Worm (Caenorhabditis elegans) whole organism, L4 larva: ENCODE data around the gene F11C1.7.
A peak's percentile ranks its signal among the peaks of the same experiment; 100 is the strongest.

Experiments
- F49E8.2 ChIP-seq: sonication (generic microtip); optimal IDR thresholded peaks from 2 replicates; lab custom pipeline; 2016; ENCODE audit warnings: missing compliant biosample characterization, mild to moderate bottlenecking, missing genetic modification characterization, borderline replicate concordance
- R02D3.7 ChIP-seq: fragments of 150-350 bp; sonication (generic microtip); optimal IDR thresholded peaks from 3 replicates; lab custom pipeline; 2014; ENCODE audit warnings: missing biosample characterization, missing genetic modification characterization
- T20F7.1 ChIP-seq: fragments of 200-800 bp; sonication (Bioruptor generic); optimal IDR thresholded peaks from 2 replicates; lab custom pipeline; 2018; ENCODE audit warnings: mild to moderate bottlenecking, missing genetic modification characterization, missing compliant biosample characterization
- Y75B8A.6 ChIP-seq: fragments of 200-800 bp; sonication (Bioruptor generic); IDR thresholded peaks from 2 replicates; pipeline ENCODE4 v1.3.6; 2022; ENCODE audit warnings: missing genetic modification reagents, missing genetic modification characterization, missing compliant biosample characterization
- aha-1 ChIP-seq: fragments of 150-350 bp; peaks from one replicate; lab custom pipeline; 2014; ENCODE audit warnings: missing biosample characterization, missing genetic modification characterization
- aly-2 ChIP-seq: sonication (generic microtip); optimal IDR thresholded peaks from 2 replicates; lab custom pipeline; 2018; ENCODE audit warnings: missing biosample characterization, missing genetic modification characterization
- ceh-20 ChIP-seq: fragments of 200-800 bp; sonication (Bioruptor generic); IDR thresholded peaks from 2 replicates; pipeline ENCODE4 v1.3.6; 2022; ENCODE audit warnings: missing genetic modification reagents, missing genetic modification characterization, missing compliant biosample characterization
- ceh-82 ChIP-seq: sonication (generic microtip); optimal IDR thresholded peaks from 2 replicates; lab custom pipeline; 2017; ENCODE audit warnings: missing biosample characterization, missing genetic modification characterization
- ces-1 ChIP-seq: fragments of 150-350 bp; sonication (generic microtip); optimal IDR thresholded peaks from 4 replicates; lab custom pipeline; 2014; ENCODE audit warnings: missing biosample characterization, missing genetic modification reagents, missing genetic modification characterization
- cey-2 ChIP-seq: sonication (generic microtip); optimal IDR thresholded peaks from 3 replicates; lab custom pipeline; 2017; ENCODE audit warnings: missing genetic modification characterization, mild to moderate bottlenecking, missing compliant biosample characterization, antibody characterized with exemption, borderline replicate concordance; ENCODE audit not compliant: insufficient read depth
- daf-16 ChIP-seq, 3 experiments: sonication (generic microtip); optimal IDR thresholded peaks; 2 replicates each; lab custom pipeline; 2016 to 2017; ENCODE audit warnings: missing genetic modification characterization in 3 of 3, missing genetic modification reagents in 3 of 3, mild to moderate bottlenecking in 2 of 3, missing compliant biosample characterization in 2 of 3, missing biosample characterization in 1 of 3, moderate library complexity in 1 of 3
- daf-19 ChIP-seq: fragments of 200-800 bp; sonication (Bioruptor generic); conservative IDR thresholded peaks from 2 replicates; pipeline ENCODE4 v1.3.6; 2022; ENCODE audit warnings: missing genetic modification characterization, missing compliant biosample characterization
- dmd-8 ChIP-seq: fragments of 200-800 bp; sonication (Bioruptor generic); IDR thresholded peaks from 2 replicates; pipeline ENCODE4 v1.3.6; 2022; ENCODE audit warnings: missing genetic modification characterization, missing compliant biosample characterization
- fos-1 ChIP-seq: fragments of 150-350 bp; optimal IDR thresholded peaks from 2 replicates; lab custom pipeline; 2014; ENCODE audit warnings: missing biosample characterization, missing genetic modification characterization
- hif-1 ChIP-seq, 2 experiments: sonication (generic microtip); optimal IDR thresholded peaks; 2 replicates each; lab custom pipeline; 2016 to 2017; ENCODE audit warnings: missing compliant biosample characterization in 2 of 2, missing genetic modification characterization in 2 of 2, missing genetic modification reagents in 2 of 2, missing genotype in 2 of 2, mild to moderate bottlenecking in 1 of 2
- hmg-1.1 ChIP-seq: fragments of 200-800 bp; sonication (Bioruptor generic); IDR thresholded peaks from 2 replicates; pipeline ENCODE4 v1.3.6; 2022; ENCODE audit warnings: missing genetic modification reagents, missing genetic modification characterization, missing compliant biosample characterization
- lim-7 ChIP-seq: fragments of 200-800 bp; sonication (Bioruptor generic); IDR thresholded peaks from 2 replicates; pipeline ENCODE4 v1.3.6; 2022; ENCODE audit warnings: missing genetic modification characterization, missing compliant biosample characterization
- lin-1 ChIP-seq: fragments of 200-800 bp; sonication (Bioruptor generic); IDR thresholded peaks from 2 replicates; pipeline ENCODE4 v1.3.6; 2022; ENCODE audit warnings: missing genetic modification reagents, missing genetic modification characterization, missing compliant biosample characterization
- lir-3 ChIP-seq: sonication (generic microtip); optimal IDR thresholded peaks from 2 replicates; lab custom pipeline; 2016; ENCODE audit warnings: mild to moderate bottlenecking, missing genetic modification characterization, missing compliant biosample characterization
- mdt-29 ChIP-seq: fragments of 200-800 bp; sonication (Bioruptor generic); IDR thresholded peaks from 2 replicates; pipeline ENCODE4 v1.3.6; 2022; ENCODE audit warnings: missing genetic modification reagents, missing genetic modification characterization, missing compliant biosample characterization
- mep-1 ChIP-seq: fragments of 150-350 bp; sonication (generic microtip); optimal IDR thresholded peaks from 3 replicates; lab custom pipeline; 2014; ENCODE audit warnings: missing biosample characterization, missing genetic modification characterization
- mxl-2 ChIP-seq: fragments of 200-800 bp; sonication (Bioruptor generic); conservative IDR thresholded peaks from 2 replicates; pipeline ENCODE4 v1.3.6; 2022; ENCODE audit warnings: missing genetic modification reagents, missing genetic modification characterization, missing compliant biosample characterization
- mxl-3 ChIP-seq: fragments of 200-800 bp; sonication (Bioruptor generic); optimal IDR thresholded peaks from 2 replicates; lab custom pipeline; 2018; ENCODE audit warnings: mild to moderate bottlenecking, missing genetic modification characterization, missing compliant biosample characterization
- nhr-11 ChIP-seq: fragments of 150-350 bp; optimal IDR thresholded peaks from 2 replicates; lab custom pipeline; 2014; ENCODE audit warnings: missing biosample characterization, missing genetic modification characterization
- nhr-237 ChIP-seq: sonication (generic microtip); optimal IDR thresholded peaks from 2 replicates; lab custom pipeline; 2017; ENCODE audit warnings: missing biosample characterization, missing genetic modification characterization
- nhr-25 ChIP-seq: sonication (generic microtip); optimal IDR thresholded peaks from 2 replicates; lab custom pipeline; 2017; ENCODE audit warnings: missing genetic modification characterization, mild to moderate bottlenecking, missing compliant biosample characterization, antibody characterized with exemption, moderate library complexity, borderline replicate concordance; ENCODE audit not compliant: insufficient read depth
- nhr-28 ChIP-seq: fragments of 150-350 bp; optimal IDR thresholded peaks from 2 replicates; lab custom pipeline; 2014; ENCODE audit warnings: missing biosample characterization, missing genetic modification characterization
- nhr-48 ChIP-seq: sonication (generic microtip); optimal IDR thresholded peaks from 2 replicates; lab custom pipeline; 2016; ENCODE audit warnings: mild to moderate bottlenecking, missing genetic modification characterization, missing compliant biosample characterization
- nhr-6 ChIP-seq: fragments of 150-350 bp; optimal IDR thresholded peaks from 2 replicates; lab custom pipeline; 2014; ENCODE audit warnings: missing biosample characterization, missing genetic modification characterization
- nhr-77 ChIP-seq: fragments of 150-350 bp; optimal IDR thresholded peaks from 2 replicates; lab custom pipeline; 2014; ENCODE audit warnings: missing biosample characterization, missing genetic modification characterization
- pqm-1 ChIP-seq: sonication (generic microtip); optimal IDR thresholded peaks from 2 replicates; lab custom pipeline; 2017; ENCODE audit warnings: missing biosample characterization, missing genetic modification characterization
- sdz-12 ChIP-seq: fragments of 200-800 bp; sonication (Bioruptor generic); optimal IDR thresholded peaks from 2 replicates; lab custom pipeline; 2018; ENCODE audit warnings: mild to moderate bottlenecking, missing genetic modification characterization, missing compliant biosample characterization
- set-16 ChIP-seq: fragments of 200-800 bp; sonication (Bioruptor generic); IDR thresholded peaks from 2 replicates; pipeline ENCODE4 v1.3.6; 2022; ENCODE audit warnings: missing genetic modification reagents, missing genetic modification characterization, missing compliant biosample characterization
- skn-1 ChIP-seq: fragments of 150-350 bp; optimal IDR thresholded peaks from 2 replicates; lab custom pipeline; 2014; ENCODE audit warnings: missing biosample characterization, missing genetic modification characterization
- spr-1 ChIP-seq: sonication (generic microtip); optimal IDR thresholded peaks from 2 replicates; lab custom pipeline; 2016; ENCODE audit warnings: mild to moderate bottlenecking, missing genetic modification characterization, missing compliant biosample characterization
- unc-62 ChIP-seq, 3 experiments: fragments of 150-350 bp in 1 of 3; sonication (generic microtip); optimal IDR thresholded peaks in 2 of 3; peaks in 1 of 3; 1 replicate in 1 of 3; 2 replicates in 2 of 3; lab custom pipeline; 2014 to 2017; ENCODE audit warnings: missing biosample characterization in 3 of 3, missing genetic modification characterization in 3 of 3, missing genetic modification reagents in 3 of 3, missing genotype in 1 of 3
- zfp-2 ChIP-seq: sonication (generic microtip); optimal IDR thresholded peaks from 2 replicates; lab custom pipeline; 2016; ENCODE audit warnings: mild to moderate bottlenecking, missing genetic modification characterization, missing compliant biosample characterization
- zip-11 ChIP-seq: fragments of 200-800 bp; sonication (Bioruptor generic); IDR thresholded peaks from 2 replicates; pipeline ENCODE4 v1.3.6; 2022; ENCODE audit warnings: missing genetic modification characterization, missing compliant biosample characterization

Gene F11C1.7

ce11 chrX:13011897-13012296 is 22.8 kb downstream of the F11C1.7 start:
- no peak for TF ChIP-seq lin-1 (GFP tag; lab: Robert Waterston, UW)
- peak in 1 of 2 experiments; percentile 43 for TF ChIP-seq unc-62 (GFP tag; optimal IDR thresholded peaks at IDR 0.05 in 1 of 2; lab: Kevin White, UChicago)
- no peak for TF ChIP-seq unc-62 (tag; optimal IDR thresholded peaks at IDR 0.05; lab: Kevin White, UChicago)
- TF ChIP-seq spr-1: no peak
- TF ChIP-seq ceh-82 (tag; lab: Kevin White, UChicago): no peak

ce11 chrX:13014341-13014740 is 25.2 kb downstream of the F11C1.7 start:
- TF ChIP-seq R02D3.7: no peak
- no peak for TF ChIP-seq F49E8.2 (tag; lab: Kevin White, UChicago)
- peak in 1 of 2 experiments; percentile 81 for TF ChIP-seq unc-62 (GFP tag; optimal IDR thresholded peaks at IDR 0.05 in 1 of 2; lab: Kevin White, UChicago)
- TF ChIP-seq unc-62 (tag; optimal IDR thresholded peaks at IDR 0.05; lab: Kevin White, UChicago): no peak
- peak; percentile 12 for TF ChIP-seq mep-1
- no peak for TF ChIP-seq nhr-11 (tag; lab: Kevin White, UChicago)
- TF ChIP-seq nhr-25 (tag; lab: Kevin White, UChicago): peak; percentile 80
- peak; percentile 33 for TF ChIP-seq nhr-28 (tag; lab: Kevin White, UChicago)

DNA sequence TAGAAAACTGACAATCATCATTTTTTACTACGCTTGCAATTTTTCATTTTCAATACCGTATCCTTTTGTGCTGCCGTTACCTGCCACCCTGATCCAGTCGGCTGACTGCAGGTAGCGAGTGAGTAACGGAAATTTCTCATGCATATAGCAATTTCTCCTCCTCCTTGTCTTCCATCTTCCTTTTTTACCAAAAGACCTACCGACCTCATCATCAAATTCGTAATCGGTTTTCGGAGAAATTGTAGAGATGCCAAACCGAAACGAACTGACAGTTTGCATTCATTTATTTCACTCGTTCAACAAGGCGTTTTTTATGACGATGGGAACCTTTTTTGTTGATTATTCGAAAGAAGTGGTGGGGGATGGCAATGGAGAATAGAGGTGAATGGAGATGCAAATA is 27.1 kb downstream of the F11C1.7 start:
- no peak for TF ChIP-seq Y75B8A.6 (GFP tag; lab: Robert Waterston, UW)
- TF ChIP-seq nhr-25 (tag; lab: Kevin White, UChicago): peak; percentile 14
- TF ChIP-seq nhr-28 (tag; lab: Kevin White, UChicago): no peak
- TF ChIP-seq nhr-237 (tag; lab: Kevin White, UChicago): no peak
- no peak for TF ChIP-seq hmg-1.1 (GFP tag; lab: Robert Waterston, UW)
- peak; percentile 31 for TF ChIP-seq aha-1 (tag; lab: Kevin White, UChicago)

- no peak for TF ChIP-seq F49E8.2 (tag; lab: Kevin White, UChicago)
- no peak for TF ChIP-seq mdt-29 (GFP tag; lab: Robert Waterston, UW)
- TF ChIP-seq, all 104 proteins: peak for 0
Observed at ce11 chrX:13021446-13021845, 32.3 kb downstream of the F11C1.7 start.

- TF ChIP-seq nhr-11 (tag; lab: Kevin White, UChicago): no peak
- no peak for TF ChIP-seq ces-1
- no peak for TF ChIP-seq lim-7
- no peak for TF ChIP-seq lir-3 (tag; lab: Kevin White, UChicago)
- no peak for TF ChIP-seq lin-1 (GFP tag; lab: Robert Waterston, UW)
- TF ChIP-seq aly-2 (tag; lab: Kevin White, UChicago): no peak
- TF ChIP-seq set-16 (GFP tag; lab: Robert Waterston, UW): no peak
- no peak for TF ChIP-seq daf-19 (GFP tag; lab: Robert Waterston, UW)
- TF ChIP-seq skn-1 (tag; lab: Kevin White, UChicago): no peak
- TF ChIP-seq dmd-8: no peak
- TF ChIP-seq aha-1 (tag; lab: Kevin White, UChicago): no peak
- no peak for TF ChIP-seq zip-11 (GFP tag; lab: Robert Waterston, UW)
- no peak for TF ChIP-seq nhr-6
Observed at ce11 chrX:13032610-13033009, 43.5 kb downstream of the F11C1.7 start, which contains the start of gene npr-10. npr-10 (minus strand) TSS chrX:13032710.

ce11 chrX:13033850-13034249 is 44.7 kb downstream of the F11C1.7 start:
- TF ChIP-seq mxl-2 (GFP tag; lab: Robert Waterston, UW) (no peak), zfp-2 (tag; lab: Kevin White, UChicago) (no peak), mxl-3 (no peak), daf-16 (GFP tag; optimal IDR thresholded peaks at IDR 0.05; lab: Kevin White, UChicago) (no peak), daf-16 (tag; optimal IDR thresholded peaks at IDR 0.05; lab: Kevin White, UChicago) (no peak), fos-1 (tag; lab: Kevin White, UChicago) (no peak), ceh-20 (no peak), pqm-1 (no peak), cey-2 (tag; lab: Kevin White, UChicago) (no peak), nhr-77 (tag; lab: Kevin White, UChicago) (no peak), T20F7.1 (no peak), nhr-237 (tag; lab: Kevin White, UChicago) (no peak), sdz-12 (no peak), hif-1 (tag; optimal IDR thresholded peaks at IDR 0.05; lab: Kevin White, UChicago) (no peak), mdt-29 (GFP tag; lab: Robert Waterston, UW) (no peak), nhr-48 (tag; lab: Kevin White, UChicago) (no peak)
